Worm (Caenorhabditis elegans): Measurements from ENCODE around the gene iglr-1.

iglr-1 gene

DNA sequence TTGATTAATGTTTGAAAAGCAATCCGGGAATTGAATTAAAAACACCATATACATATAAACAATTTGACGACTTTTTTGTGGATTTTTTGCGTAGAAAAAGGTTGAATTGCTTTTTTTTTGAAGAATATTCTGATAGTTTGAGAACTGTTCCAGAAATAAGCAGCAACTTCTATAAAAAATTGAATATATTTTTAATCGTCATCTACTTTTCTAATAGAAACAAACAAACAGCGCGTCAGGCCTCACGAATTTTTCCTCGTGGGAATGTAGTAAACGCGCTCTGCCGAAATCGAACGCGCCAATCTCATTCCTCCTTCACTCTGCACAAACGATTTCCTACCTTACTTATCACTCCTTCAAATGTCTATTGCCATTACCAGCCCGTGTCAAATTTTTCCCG, 26.9 kb downstream of the iglr-1 start, which contains the start of gene rgs-11:
rgs-11 (plus strand) TSS at position 301 of the 400 bp plus-strand sequence.
- TF ChIP-seq unc-62 (GFP tag; optimal IDR thresholded peaks at IDR 0.05): no peak

DNA sequence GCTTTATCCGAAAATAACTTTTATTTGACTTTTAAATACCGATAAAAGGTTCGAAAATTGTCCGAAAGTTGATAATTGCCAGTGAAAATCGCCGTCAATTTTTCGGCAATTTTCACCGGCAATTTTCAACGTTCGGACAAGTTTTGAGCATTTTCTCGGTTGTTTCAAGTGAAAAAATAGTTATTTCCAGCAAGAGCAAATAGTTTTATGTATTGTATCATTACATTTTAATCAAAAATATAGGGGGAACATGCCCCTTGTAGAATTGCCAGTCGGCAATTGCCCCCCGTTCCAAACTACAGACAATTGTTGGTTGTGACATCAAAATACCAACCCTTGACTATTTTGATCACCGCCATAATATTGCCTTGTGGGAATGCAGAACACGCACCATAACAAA, 28.7 kb downstream of the iglr-1 start, which contains the start of gene rgs-10:
rgs-10 (plus strand) TSS at position 301 of the 400 bp plus-strand sequence.
- no peak for TF ChIP-seq unc-62 (GFP tag; optimal IDR thresholded peaks at IDR 0.05)

DNA sequence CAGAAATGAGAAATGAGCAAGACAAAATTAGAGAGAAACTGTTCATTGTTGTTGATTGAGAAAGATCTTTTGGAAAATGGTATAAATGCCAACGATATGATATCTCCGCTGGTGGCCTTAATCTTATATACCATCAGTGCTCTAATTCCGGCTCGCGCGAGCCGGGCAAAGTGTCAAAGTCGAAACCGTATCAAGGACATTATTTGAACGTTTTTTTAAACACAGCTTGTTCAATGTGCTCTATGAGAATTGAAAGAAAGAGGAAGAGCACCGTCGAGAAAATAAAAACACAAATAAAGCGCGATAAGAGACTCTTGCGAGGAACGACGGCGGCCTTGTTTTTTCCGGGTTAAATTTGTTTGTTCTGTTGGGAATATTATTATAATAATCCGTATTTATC, 29.7 kb downstream of the iglr-1 start, which contains the start of gene idpp-3:
idpp-3 (minus strand) TSS at position 101 of the 400 bp plus-strand sequence.
- TF ChIP-seq unc-62 (GFP tag; optimal IDR thresholded peaks at IDR 0.05): no peak

DNA sequence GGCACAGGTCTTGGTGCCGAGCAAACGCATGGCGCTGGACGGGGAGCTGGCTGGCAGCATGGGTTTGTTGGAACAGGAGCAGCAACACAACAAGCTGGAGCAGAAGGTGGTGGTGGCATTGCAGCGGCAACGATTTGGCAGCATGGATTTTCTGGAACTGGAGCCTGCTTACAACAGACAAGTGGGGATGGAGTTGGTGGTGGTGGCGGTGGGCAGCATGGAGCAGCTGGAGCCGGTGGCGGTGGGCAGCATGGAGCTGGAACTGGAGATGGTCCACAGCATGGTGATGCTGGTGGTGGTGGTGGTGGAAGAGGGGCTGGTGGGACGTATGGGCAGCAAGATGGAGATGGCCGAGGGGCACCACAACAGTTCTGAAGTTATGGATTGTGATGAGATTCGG, 30.3 kb downstream of the iglr-1 start:
- no peak for TF ChIP-seq unc-62 (GFP tag; optimal IDR thresholded peaks at IDR 0.05)

DNA sequence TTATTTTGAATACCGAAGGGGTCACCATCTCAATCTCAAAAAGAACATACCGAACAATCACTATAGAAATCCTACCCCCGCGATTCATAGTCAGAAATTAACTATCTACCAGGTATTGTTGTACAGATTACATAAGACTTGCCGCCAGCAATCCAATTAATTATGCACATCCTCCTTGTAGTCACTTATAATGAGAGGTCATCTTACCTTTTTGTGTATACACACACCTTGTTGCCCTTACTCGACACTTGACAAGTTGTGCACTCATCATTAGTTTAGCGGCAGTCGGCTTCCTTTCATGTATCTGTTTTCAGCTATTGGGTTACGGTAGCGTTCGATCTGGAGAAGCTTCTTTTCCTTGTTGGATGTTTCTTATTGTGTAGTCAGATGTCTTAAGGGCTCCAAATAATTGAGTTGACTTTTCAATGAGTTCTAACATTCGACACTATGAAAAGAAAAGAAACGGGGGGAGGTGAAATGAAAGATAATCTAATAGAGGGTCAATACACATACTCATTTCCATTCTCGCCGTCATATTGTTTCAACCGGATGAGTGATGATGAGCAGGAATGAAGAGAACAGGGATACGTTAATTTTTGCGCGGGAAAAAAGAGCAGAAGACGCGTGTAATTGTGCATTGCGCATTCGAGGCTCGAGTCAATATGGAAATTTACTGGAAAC, 31.6 kb downstream of the iglr-1 start:
- TF ChIP-seq unc-62 (GFP tag; optimal IDR thresholded peaks at IDR 0.05): no peak

DNA sequence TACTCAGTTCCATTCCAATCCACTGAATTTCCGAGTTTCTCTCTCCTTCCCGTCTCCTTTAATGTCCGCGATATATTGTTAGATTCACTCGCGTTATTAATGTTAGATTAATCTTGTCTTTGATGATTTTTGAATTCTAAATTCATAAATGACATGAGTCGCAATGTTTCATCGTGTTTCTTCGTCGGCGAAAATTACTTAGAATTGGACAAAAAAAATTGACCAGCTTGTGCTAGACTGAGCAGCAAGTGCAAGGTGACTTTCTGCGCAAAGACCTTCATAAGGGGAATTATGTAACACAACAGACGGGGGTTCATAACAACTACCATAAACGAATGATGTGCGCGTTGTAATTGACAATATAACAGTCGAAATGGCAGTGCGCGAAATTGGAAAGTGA, 32.8 kb downstream of the iglr-1 start:
- no peak for TF ChIP-seq unc-62 (GFP tag; optimal IDR thresholded peaks at IDR 0.05)

DNA sequence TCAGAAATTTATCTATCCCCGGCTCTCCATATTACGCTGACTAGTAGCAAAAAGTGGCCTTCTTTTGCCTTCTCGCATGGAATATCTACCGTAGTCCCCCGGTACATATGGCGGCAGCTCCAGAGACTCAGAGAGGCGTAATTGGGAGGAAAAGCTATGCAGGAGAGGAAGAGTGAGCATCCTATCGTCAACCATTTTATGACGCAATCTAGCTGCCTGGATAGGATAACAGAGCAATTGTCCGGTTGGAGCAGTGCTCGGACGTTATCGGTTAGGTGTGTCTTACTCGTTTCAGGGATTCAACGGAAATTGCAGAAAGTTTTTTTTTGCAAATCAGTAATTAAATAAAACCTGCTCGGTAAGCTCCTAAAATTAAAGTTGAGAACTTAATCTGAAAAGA, 34.0 kb downstream of the iglr-1 start:
- no peak for TF ChIP-seq unc-62 (GFP tag; optimal IDR thresholded peaks at IDR 0.05)

DNA sequence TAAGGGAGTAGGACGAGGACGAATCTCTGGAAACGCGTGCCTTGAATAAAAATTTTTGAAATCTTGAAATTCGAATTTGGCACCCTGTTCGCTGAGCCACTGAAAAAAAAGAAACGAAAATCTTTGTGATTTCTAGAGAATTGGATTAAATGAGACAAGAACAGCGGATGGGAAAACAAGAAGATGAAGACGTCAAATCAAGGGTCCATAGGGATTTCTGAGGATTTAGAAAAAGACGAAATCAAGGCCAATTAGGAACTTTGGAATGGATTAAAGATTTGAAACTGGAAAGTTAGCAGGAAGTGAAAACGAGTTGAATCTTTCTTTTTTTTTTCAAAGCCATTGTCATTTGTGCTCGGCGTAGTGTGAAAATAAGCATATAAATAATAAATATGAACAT, 36.6 kb downstream of the iglr-1 start, which contains the start of gene pag-3:
pag-3 (minus strand) TSS at position 101 of the 400 bp plus-strand sequence.
- TF ChIP-seq unc-62 (GFP tag; optimal IDR thresholded peaks at IDR 0.05): no peak

DNA sequence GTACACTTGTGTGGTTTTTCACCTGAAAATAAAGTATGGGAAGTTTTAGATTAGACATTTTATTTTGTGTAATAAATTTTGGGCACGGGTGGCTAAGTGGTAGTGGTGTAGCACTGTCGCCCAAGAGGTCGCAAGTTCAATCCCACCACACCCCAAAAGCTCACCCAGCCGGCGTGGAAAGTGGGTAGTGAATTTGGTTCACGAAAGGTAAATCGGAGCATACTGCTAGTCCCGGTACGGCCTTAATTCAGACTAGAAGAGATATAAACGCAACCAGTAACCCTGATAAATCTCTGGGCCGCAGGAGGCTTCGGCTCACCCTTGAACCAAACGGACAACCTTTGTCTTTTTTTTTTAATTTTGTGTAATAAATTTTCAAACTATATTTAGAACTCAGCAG, 39.4 kb downstream of the iglr-1 start:
- TF ChIP-seq unc-62 (GFP tag; optimal IDR thresholded peaks at IDR 0.05): no peak

DNA sequence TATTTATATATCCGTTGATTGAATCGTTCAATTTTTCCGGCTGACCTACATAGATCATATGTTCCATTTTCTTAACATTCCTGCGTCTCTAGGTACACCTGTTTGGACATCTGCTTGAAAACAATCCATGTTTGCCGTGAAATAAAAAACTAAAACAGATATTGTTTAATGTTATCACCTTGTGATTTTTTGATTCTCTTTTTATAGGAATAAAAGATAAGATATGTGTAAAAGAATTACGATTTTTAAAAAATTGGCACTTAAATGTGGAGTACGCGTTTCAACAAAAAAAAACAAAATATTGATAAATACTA, 43.9 kb downstream of the iglr-1 start:
- TF ChIP-seq unc-62 (GFP tag; optimal IDR thresholded peaks at IDR 0.05): no peak

DNA sequence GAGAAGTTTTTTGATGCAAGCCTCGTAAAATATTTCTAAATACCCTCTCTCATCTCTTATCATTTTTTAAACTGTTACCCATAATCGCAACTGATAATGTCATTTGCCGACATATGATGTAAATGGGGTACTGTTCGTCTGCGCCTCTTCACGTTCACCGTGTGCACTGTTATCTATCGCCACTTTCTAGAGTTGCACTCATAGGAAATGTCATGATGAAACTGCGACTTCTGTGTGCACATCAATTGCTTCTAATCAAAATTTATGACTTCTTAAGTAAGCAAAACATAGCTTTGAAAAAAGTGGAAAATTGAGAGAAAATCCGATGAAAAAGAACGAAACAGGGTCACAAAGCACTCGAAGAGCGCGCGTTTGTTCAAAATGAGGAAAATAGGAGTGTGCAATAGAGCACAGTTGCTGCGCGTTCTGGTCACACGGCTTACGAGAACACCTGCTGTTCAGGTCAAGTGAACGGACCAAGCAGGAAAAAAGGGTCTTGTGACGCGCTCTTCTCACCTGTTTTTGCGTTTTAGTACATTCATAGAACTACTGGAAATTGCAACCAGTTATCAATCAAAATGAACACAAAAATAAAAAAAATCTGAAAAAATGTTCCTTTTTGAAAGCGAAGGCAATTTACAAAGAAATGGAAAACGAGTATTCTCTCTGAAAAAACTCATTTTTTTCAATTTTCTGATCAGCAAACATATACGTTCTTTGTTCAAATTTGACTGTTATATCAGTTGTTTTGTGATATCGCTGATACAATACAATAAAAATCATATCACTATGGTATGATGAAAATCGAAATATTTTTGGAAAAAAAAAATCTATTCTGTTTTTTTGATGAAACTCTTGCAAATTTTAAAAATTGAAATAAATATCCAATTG, 44.5 kb downstream of the iglr-1 start:
- no peak for TF ChIP-seq unc-62 (GFP tag; optimal IDR thresholded peaks at IDR 0.05)

DNA sequence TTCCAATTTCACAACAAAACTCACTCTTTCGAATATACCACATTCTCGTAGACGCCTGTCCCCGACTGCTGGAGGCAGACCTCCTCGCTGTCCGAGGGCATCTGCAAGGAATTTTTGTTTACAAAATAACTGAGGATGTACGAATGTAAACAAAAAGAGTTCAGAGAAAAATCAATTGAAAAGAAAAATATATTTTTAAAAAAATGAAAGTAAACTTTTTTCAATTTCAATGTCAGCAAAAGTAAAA, 45.0 kb downstream of the iglr-1 start, which contains the start of gene mrp-5:
mrp-5 (minus strand) TSS at position 101 of the 247 bp plus-strand sequence.
- TF ChIP-seq unc-62 (GFP tag; optimal IDR thresholded peaks at IDR 0.05): no peak

DNA sequence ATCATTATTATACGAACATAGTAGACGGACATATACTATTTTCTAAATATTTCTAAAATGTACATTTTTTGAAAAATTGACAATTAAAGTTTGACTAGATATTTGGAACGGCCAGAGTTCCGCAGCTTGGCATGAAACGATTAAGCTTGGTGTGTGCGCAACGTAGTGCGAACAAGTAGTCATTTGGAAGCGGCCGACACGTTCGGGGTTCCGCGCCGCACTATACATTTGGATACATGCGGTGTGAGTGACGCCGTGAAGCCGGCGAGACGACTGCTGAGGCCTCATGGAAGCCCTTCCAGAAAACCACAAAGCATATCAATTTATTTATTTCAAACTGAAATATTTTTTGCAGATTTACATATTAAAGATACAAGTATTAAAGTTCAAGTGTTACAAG, 53.0 kb downstream of the iglr-1 start:
- TF ChIP-seq unc-62 (GFP tag; optimal IDR thresholded peaks at IDR 0.05): no peak
